Worm (Caenorhabditis elegans) whole organism, midembryonic: ENCODE measurements around the gene sprr-3.

Experiments
- cog-1 ChIP-seq: sonication (generic microtip); optimal IDR thresholded peaks from 2 replicates; lab custom pipeline; 2016; ENCODE audit warnings: missing genetic modification characterization, missing compliant biosample characterization
- flt-1 ChIP-seq: fragments of 200-800 bp; sonication (Bioruptor generic); IDR thresholded peaks from 2 replicates; pipeline ENCODE4 v1.3.6; 2022; ENCODE audit warnings: missing genetic modification characterization, missing compliant biosample characterization
- klf-2 ChIP-seq: fragments of 200-800 bp; sonication (Bioruptor generic); conservative IDR thresholded peaks from 2 replicates; pipeline ENCODE4 v1.3.6; 2022; ENCODE audit warnings: missing genetic modification reagents, missing genetic modification characterization, missing compliant biosample characterization
- ztf-23 ChIP-seq: fragments of 200-800 bp; sonication (Bioruptor generic); IDR thresholded peaks from 2 replicates; pipeline ENCODE4 v1.3.6; 2022; ENCODE audit warnings: missing genetic modification reagents, missing genetic modification characterization, missing compliant biosample characterization

DNA sequence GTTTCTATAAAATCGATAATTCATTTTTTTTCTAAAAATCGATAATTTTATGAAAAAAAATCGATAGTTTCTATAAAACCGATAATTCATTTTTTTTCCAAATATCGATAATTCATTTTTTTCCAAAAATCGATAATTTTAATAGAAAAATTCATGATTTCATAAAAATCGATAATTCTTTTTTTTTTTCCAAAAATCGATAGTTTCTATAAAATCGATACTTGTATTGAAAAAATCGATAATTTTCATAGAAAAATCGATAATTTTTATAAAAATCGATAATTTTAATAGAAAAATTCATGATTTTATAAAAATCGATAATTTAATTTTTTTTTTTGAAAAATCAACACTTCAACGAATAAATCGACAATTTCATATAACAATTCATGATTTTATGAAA is 12.8 kb upstream of the sprr-3 start:
- TF ChIP-seq ztf-23 (no peak), flt-1 (GFP tag; lab: Robert Waterston, UW) (no peak), klf-2 (no peak), cog-1 (tag; lab: Kevin White, UChicago) (no peak)
